Worm (Caenorhabditis elegans) whole organism, L1 larva: Measurements from ENCODE around the gene prx-6.

Experiments
- C04F5.9 ChIP-seq: sonication (generic microtip); optimal IDR thresholded peaks from 2 replicates; lab custom pipeline; 2016; ENCODE audit warnings: missing genetic modification characterization, missing compliant biosample characterization
- C34B4.2 ChIP-seq: sonication (generic microtip); optimal IDR thresholded peaks from 2 replicates; lab custom pipeline; 2017; ENCODE audit warnings: mild to moderate bottlenecking, missing genetic modification characterization, missing compliant biosample characterization
- aha-1 ChIP-seq: fragments of 150-350 bp; optimal IDR thresholded peaks from 2 replicates; lab custom pipeline; 2014; ENCODE audit warnings: missing biosample characterization, missing genetic modification characterization
- ama-1 ChIP-seq: fragments of 150-350 bp; optimal IDR thresholded peaks from 2 replicates; lab custom pipeline; 2014
- ceh-63 ChIP-seq: fragments of 200-800 bp; sonication (Bioruptor generic); optimal IDR thresholded peaks from 2 replicates; lab custom pipeline; 2018; ENCODE audit warnings: mild to moderate bottlenecking, missing genetic modification characterization, missing compliant biosample characterization
- ces-1 ChIP-seq: fragments of 150-350 bp; optimal IDR thresholded peaks from 2 replicates; lab custom pipeline; 2014; ENCODE audit warnings: missing biosample characterization, missing genetic modification reagents, missing genetic modification characterization
- dsc-1 ChIP-seq: sonication (generic microtip); optimal IDR thresholded peaks from 2 replicates; lab custom pipeline; 2016; ENCODE audit warnings: mild to moderate bottlenecking, missing genetic modification characterization, missing compliant biosample characterization
- efl-1 ChIP-seq, 4 experiments: fragments of 150-350 bp; optimal IDR thresholded peaks in 3 of 4; peaks in 1 of 4; 1 replicate in 1 of 4; 2 replicates in 3 of 4; lab custom pipeline; 2014; ENCODE audit warnings: missing biosample characterization in 2 of 4, missing genetic modification characterization in 2 of 4, missing genetic modification reagents in 2 of 4
- egl-13 ChIP-seq: sonication (generic microtip); optimal IDR thresholded peaks from 2 replicates; lab custom pipeline; 2016; ENCODE audit warnings: missing genotype, missing genetic modification reagents, missing genetic modification characterization, missing compliant biosample characterization
- elt-2 ChIP-seq: sonication (generic microtip); optimal IDR thresholded peaks from 2 replicates; lab custom pipeline; 2016; ENCODE audit warnings: missing genetic modification characterization, mild to moderate bottlenecking, inconsistent platforms, missing compliant biosample characterization, missing genetic modification reagents
- fkh-4 ChIP-seq: sonication (generic microtip); optimal IDR thresholded peaks from 2 replicates; lab custom pipeline; 2016; ENCODE audit warnings: missing compliant biosample characterization, missing genetic modification characterization, borderline replicate concordance
- grh-1 ChIP-seq: fragments of 200-800 bp; sonication (Bioruptor generic); IDR thresholded peaks from 2 replicates; pipeline ENCODE4 v1.3.6; 2022; ENCODE audit warnings: missing genetic modification reagents, missing genetic modification characterization, missing compliant biosample characterization
- hlh-17 ChIP-seq: fragments of 200-800 bp; sonication (Bioruptor generic); optimal IDR thresholded peaks from 2 replicates; lab custom pipeline; 2018; ENCODE audit warnings: missing genetic modification characterization, mild to moderate bottlenecking, missing compliant biosample characterization, moderate library complexity, borderline replicate concordance
- irx-1 ChIP-seq: sonication (generic microtip); optimal IDR thresholded peaks from 2 replicates; lab custom pipeline; 2016; ENCODE audit warnings: missing genetic modification characterization, missing compliant biosample characterization
- isw-1 ChIP-seq: fragments of 200-800 bp; sonication (Bioruptor generic); IDR thresholded peaks from 2 replicates; pipeline ENCODE4 v1.3.6; 2022; ENCODE audit warnings: missing genetic modification characterization, missing compliant biosample characterization
- lin-14 ChIP-seq: fragments of 200-800 bp; sonication (Bioruptor generic); optimal IDR thresholded peaks from 2 replicates; lab custom pipeline; 2018; ENCODE audit warnings: mild to moderate bottlenecking, missing genetic modification characterization, moderate library complexity, missing compliant biosample characterization
- lin-15B ChIP-seq: fragments of 150-350 bp; sonication (generic microtip); optimal IDR thresholded peaks from 3 replicates; lab custom pipeline; 2014; ENCODE audit warnings: missing biosample characterization, missing genetic modification characterization
- lin-35 ChIP-seq, 2 experiments: fragments of 150-350 bp; optimal IDR thresholded peaks; 2 replicates each; lab custom pipeline; 2014; ENCODE audit warnings: missing biosample characterization in 2 of 2, missing genetic modification characterization in 2 of 2, missing genetic modification reagents in 2 of 2
- lir-3 ChIP-seq: sonication (generic microtip); optimal IDR thresholded peaks from 2 replicates; lab custom pipeline; 2016; ENCODE audit warnings: mild to moderate bottlenecking, missing genetic modification characterization, moderate library complexity, missing compliant biosample characterization; ENCODE audit not compliant: poor library complexity
- mab-9 ChIP-seq: fragments of 200-800 bp; sonication (Bioruptor generic); IDR thresholded peaks from 2 replicates; pipeline ENCODE4 v1.3.6; 2022; ENCODE audit warnings: missing genetic modification reagents, missing genetic modification characterization, missing compliant biosample characterization
- mdl-1 ChIP-seq, 2 experiments: fragments of 150-350 bp; optimal IDR thresholded peaks; 2 replicates each; lab custom pipeline; 2014 to 2017; ENCODE audit warnings: missing biosample characterization in 2 of 2, missing genetic modification characterization in 2 of 2, inconsistent platforms in 1 of 2
- mef-2 ChIP-seq: fragments of 150-350 bp; optimal IDR thresholded peaks from 2 replicates; lab custom pipeline; 2014; ENCODE audit warnings: missing biosample characterization, missing genetic modification characterization
- nhr-11 ChIP-seq: fragments of 150-350 bp; optimal IDR thresholded peaks from 2 replicates; lab custom pipeline; 2014; ENCODE audit warnings: missing biosample characterization, missing genetic modification characterization
- nhr-20 ChIP-seq: sonication (generic microtip); optimal IDR thresholded peaks from 2 replicates; lab custom pipeline; 2016; ENCODE audit warnings: mild to moderate bottlenecking, missing genetic modification characterization, missing compliant biosample characterization
- nhr-28 ChIP-seq: fragments of 150-350 bp; optimal IDR thresholded peaks from 2 replicates; lab custom pipeline; 2014; ENCODE audit warnings: missing biosample characterization, missing genetic modification characterization
- nhr-47 ChIP-seq: sonication (generic microtip); optimal IDR thresholded peaks from 2 replicates; lab custom pipeline; 2016; ENCODE audit warnings: mild to moderate bottlenecking, missing genetic modification characterization, moderate library complexity, missing compliant biosample characterization
- nhr-76 ChIP-seq: sonication (generic microtip); optimal IDR thresholded peaks from 2 replicates; lab custom pipeline; 2017; ENCODE audit warnings: missing biosample characterization, missing genetic modification characterization
- nhr-77 ChIP-seq: fragments of 150-350 bp; optimal IDR thresholded peaks from 2 replicates; lab custom pipeline; 2014; ENCODE audit warnings: missing biosample characterization, missing genetic modification characterization
- nhr-84 ChIP-seq: sonication (generic microtip); optimal IDR thresholded peaks from 2 replicates; lab custom pipeline; 2017; ENCODE audit warnings: missing biosample characterization, missing genetic modification characterization
- nhr-85 ChIP-seq: sonication (generic microtip); peaks from one replicate; lab custom pipeline; 2016; ENCODE audit warnings: missing genetic modification characterization, inconsistent platforms, missing compliant biosample characterization
- rnt-1 ChIP-seq: sonication (generic microtip); optimal IDR thresholded peaks from 2 replicates; lab custom pipeline; 2016; ENCODE audit warnings: mild to moderate bottlenecking, missing genetic modification characterization, moderate library complexity, missing compliant biosample characterization
- snpc-4 ChIP-seq: fragments of 150-350 bp; optimal IDR thresholded peaks from 2 replicates; lab custom pipeline; 2014; ENCODE audit warnings: missing biosample characterization, missing genetic modification characterization
- snu-23 ChIP-seq: sonication (generic microtip); optimal IDR thresholded peaks from 2 replicates; lab custom pipeline; 2016; ENCODE audit warnings: missing genetic modification characterization, missing compliant biosample characterization
- sptf-1 ChIP-seq: fragments of 150-350 bp; optimal IDR thresholded peaks from 2 replicates; lab custom pipeline; 2014; ENCODE audit warnings: missing biosample characterization, missing genetic modification characterization
- sup-37 ChIP-seq: fragments of 200-800 bp; sonication (Bioruptor generic); optimal IDR thresholded peaks from 2 replicates; lab custom pipeline; 2018; ENCODE audit warnings: mild to moderate bottlenecking, missing genetic modification characterization, missing compliant biosample characterization
- swsn-7 ChIP-seq: sonication (generic microtip); optimal IDR thresholded peaks from 2 replicates; lab custom pipeline; 2016; ENCODE audit warnings: missing genetic modification characterization, missing compliant biosample characterization
- tbx-2 ChIP-seq: sonication (generic microtip); optimal IDR thresholded peaks from 2 replicates; lab custom pipeline; 2016; ENCODE audit warnings: missing genetic modification characterization, missing compliant biosample characterization
- tlp-1 ChIP-seq: fragments of 150-350 bp; optimal IDR thresholded peaks from 2 replicates; lab custom pipeline; 2014; ENCODE audit warnings: missing biosample characterization, missing genetic modification characterization
- vab-15 ChIP-seq: sonication (generic microtip); optimal IDR thresholded peaks from 2 replicates; lab custom pipeline; 2017; ENCODE audit warnings: missing genotype, mild to moderate bottlenecking, missing genetic modification characterization, missing compliant biosample characterization
- xbp-1 ChIP-seq: sonication (generic microtip); optimal IDR thresholded peaks from 2 replicates; lab custom pipeline; 2016; ENCODE audit warnings: missing genetic modification characterization, missing compliant biosample characterization

The prx-6 gene

ce11 chrV:4674506-4674905 lies 45.4 kb downstream of the prx-6 start, which contains the start of gene K03B4.8:
K03B4.8 (minus strand) TSS chrV:4674606.
- TF ChIP-seq nhr-28 (tag; lab: Kevin White, UChicago) (no peak), mef-2 (tag; lab: Kevin White, UChicago) (no peak), ama-1 (lab: Kevin White, UChicago) (no peak), tbx-2 (tag; lab: Kevin White, UChicago) (no peak), isw-1 (GFP tag; lab: Robert Waterston, UW) (no peak), mdl-1 (tag; optimal IDR thresholded peaks at IDR 0.05; lab: Kevin White, UChicago) (no peak), lin-15B (tag; lab: Kevin White, UChicago) (no peak), snpc-4 (tag; lab: Kevin White, UChicago) (no peak), dsc-1 (tag; lab: Kevin White, UChicago) (no peak), elt-2 (tag; lab: Kevin White, UChicago) (no peak)

DNA sequence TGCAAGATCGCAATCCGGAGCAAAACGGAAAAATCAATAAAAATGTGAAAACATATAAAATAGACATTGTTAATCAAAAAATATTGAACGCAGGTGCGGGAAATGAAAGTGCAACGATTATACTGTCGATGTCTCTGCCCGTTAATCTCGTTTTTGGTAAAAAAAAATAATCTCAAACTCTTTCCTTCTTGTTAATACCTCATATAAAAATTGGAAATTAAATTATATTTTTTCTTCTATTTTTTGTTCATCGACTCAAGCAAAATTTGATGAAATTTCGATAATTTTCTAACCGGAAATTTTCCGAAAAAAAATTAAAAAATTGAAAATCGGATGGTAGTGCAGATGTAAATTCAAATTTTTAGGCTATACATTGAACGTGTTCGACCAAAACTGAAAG lies 47.4 kb downstream of the prx-6 start, which contains the start of gene K03B4.9:
K03B4.9 (minus strand) TSS at position 101 of the 400 bp plus-strand sequence.
- TF ChIP-seq snpc-4 (tag; lab: Kevin White, UChicago) (no peak), isw-1 (GFP tag; lab: Robert Waterston, UW) (no peak), irx-1 (tag; lab: Kevin White, UChicago) (no peak), sptf-1 (tag; lab: Kevin White, UChicago) (no peak), ceh-63 (no peak), ces-1 (no peak), lin-15B (tag; lab: Kevin White, UChicago) (no peak), hlh-17 (GFP tag; lab: Kevin White, UChicago) (no peak), lin-14 (no peak), lin-35 (GFP tag; optimal IDR thresholded peaks at IDR 0.05; lab: Kevin White, UChicago) (no peak), sup-37 (GFP tag; lab: Kevin White, UChicago) (no peak), nhr-84 (no peak), fkh-4 (tag; lab: Kevin White, UChicago) (no peak)
- TF ChIP-seq, all 84 proteins: peak for 0

DNA sequence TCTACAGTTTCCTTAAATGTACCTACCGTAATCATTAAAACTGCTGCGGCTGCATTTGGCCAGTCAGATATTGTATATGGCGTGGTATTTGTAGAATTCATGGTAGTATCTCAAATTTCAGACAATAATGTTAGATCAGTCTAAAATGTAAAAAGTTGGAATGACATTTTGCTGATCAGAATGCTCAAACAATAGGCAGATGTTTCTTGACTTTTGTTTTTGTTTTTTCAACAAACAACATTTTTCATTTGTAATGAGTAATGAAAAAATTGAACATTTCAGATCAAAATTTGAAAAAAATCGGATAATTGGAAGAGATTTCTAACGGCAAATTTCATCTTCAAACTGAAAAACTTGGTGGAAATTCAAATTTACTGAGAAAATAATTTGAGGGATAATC lies 51.3 kb downstream of the prx-6 start, which contains the start of gene srx-77:
srx-77 (minus strand) TSS at position 101 of the 400 bp plus-strand sequence.
- TF ChIP-seq mab-9 (GFP tag; lab: Robert Waterston, UW) (no peak), nhr-20 (tag; lab: Kevin White, UChicago) (no peak), nhr-11 (no peak), tlp-1 (tag; lab: Kevin White, UChicago) (no peak), C04F5.9 (no peak), nhr-76 (tag; lab: Kevin White, UChicago) (no peak), nhr-47 (tag; lab: Kevin White, UChicago) (no peak), sptf-1 (tag; lab: Kevin White, UChicago) (no peak), fkh-4 (tag; lab: Kevin White, UChicago) (no peak), xbp-1 (tag; lab: Kevin White, UChicago) (no peak), aha-1 (tag; lab: Kevin White, UChicago) (no peak), lir-3 (tag; lab: Kevin White, UChicago) (no peak), ceh-63 (no peak), isw-1 (GFP tag; lab: Robert Waterston, UW) (no peak), elt-2 (tag; lab: Kevin White, UChicago) (no peak), nhr-84 (no peak), nhr-85 (no peak), nhr-77 (tag; lab: Kevin White, UChicago) (no peak), vab-15 (tag; lab: Kevin White, UChicago) (no peak), snu-23 (GFP tag; lab: Kevin White, UChicago) (no peak)
- TF ChIP-seq, all 84 proteins: peak for 0

- TF ChIP-seq lin-14 (no peak), swsn-7 (tag; lab: Kevin White, UChicago) (no peak), grh-1 (GFP tag; lab: Robert Waterston, UW) (no peak), sup-37 (GFP tag; lab: Kevin White, UChicago) (no peak), rnt-1 (tag; lab: Kevin White, UChicago) (no peak), egl-13 (tag; lab: Kevin White, UChicago) (no peak), C34B4.2 (no peak), efl-1 (optimal IDR thresholded peaks at IDR 0.05; lab: Kevin White, UChicago) (no peak), efl-1 (GFP tag; optimal IDR thresholded peaks at IDR 0.05 in 1 of 2; lab: Kevin White, UChicago) (no peak)
These were observed 52.8 kb downstream of the prx-6 start for ce11 chrV:4667062-4667461.
